Worm (Caenorhabditis elegans): ENCODE results near the gene B0001.4.

DNA sequence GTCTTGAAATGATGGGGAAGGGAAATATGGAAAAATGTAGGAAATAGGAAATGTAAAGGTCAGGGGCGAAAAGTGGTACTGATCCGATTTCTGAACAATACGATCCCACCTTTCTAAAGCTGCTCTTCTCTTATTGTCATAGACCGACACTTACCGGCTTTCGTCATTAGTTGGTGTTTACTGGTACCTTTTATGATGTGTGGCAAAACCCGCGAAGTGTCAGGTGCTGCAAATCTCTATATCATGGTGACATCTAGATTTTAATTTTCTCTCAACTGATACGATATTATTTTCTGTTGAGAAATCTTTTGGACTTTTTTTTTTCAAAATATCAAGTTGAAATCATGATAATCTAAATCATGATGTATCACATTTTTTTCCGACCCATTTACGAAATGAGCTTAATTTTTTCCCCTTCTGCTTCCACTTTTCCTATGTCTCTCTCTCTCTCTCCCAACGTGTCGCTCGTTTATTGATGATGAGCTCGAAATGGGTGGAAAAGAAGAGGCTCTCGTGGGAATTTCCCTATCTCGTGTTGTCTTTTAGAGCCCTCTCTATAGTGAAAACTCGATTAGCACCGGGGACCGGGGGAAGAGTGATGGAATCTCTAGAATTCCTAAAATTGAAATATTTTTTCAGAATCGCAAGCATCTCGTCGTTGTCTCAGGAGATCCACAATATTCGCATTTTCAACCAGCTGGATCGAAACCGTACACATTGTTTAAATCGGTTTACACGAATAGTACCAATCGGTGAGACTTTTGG is 6.5 kb downstream of the B0001.4 start:
- TF ChIP-seq him-1 (tag; optimal IDR thresholded peaks at IDR 0.05): no peak
- TF ChIP-seq W03F9.2 (tag; optimal IDR thresholded peaks at IDR 0.05): no peak
- no peak for TF ChIP-seq dao-5 (tag; optimal IDR thresholded peaks at IDR 0.05)
